Worm (Caenorhabditis elegans) whole organism, L1 larva: Measurements from ENCODE around the gene prkl-1.

Source experiments
- C16A3.4 ChIP-seq: fragments of 150-350 bp; optimal IDR thresholded peaks from 2 replicates; lab custom pipeline; 2014; ENCODE audit warnings: missing biosample characterization, missing genetic modification characterization
- F16B12.6 ChIP-seq: fragments of 150-350 bp; optimal IDR thresholded peaks from 2 replicates; lab custom pipeline; 2014; ENCODE audit warnings: missing biosample characterization, missing genetic modification characterization
- aha-1 ChIP-seq: fragments of 150-350 bp; optimal IDR thresholded peaks from 2 replicates; lab custom pipeline; 2014; ENCODE audit warnings: missing biosample characterization, missing genetic modification characterization
- alr-1 ChIP-seq: fragments of 200-800 bp; sonication (Bioruptor generic); optimal IDR thresholded peaks from 2 replicates; lab custom pipeline; 2018; ENCODE audit warnings: borderline replicate concordance, mild to moderate bottlenecking, missing genetic modification characterization, missing compliant biosample characterization
- aly-2 ChIP-seq: fragments of 150-350 bp; optimal IDR thresholded peaks from 2 replicates; lab custom pipeline; 2014; ENCODE audit warnings: missing biosample characterization, missing genetic modification characterization
- blmp-1 ChIP-seq: fragments of 150-350 bp; optimal IDR thresholded peaks from 2 replicates; lab custom pipeline; 2014; ENCODE audit warnings: missing biosample characterization, missing genetic modification characterization
- ceh-8 ChIP-seq: fragments of 200-800 bp; sonication (Bioruptor generic); optimal IDR thresholded peaks from 2 replicates; lab custom pipeline; 2018; ENCODE audit warnings: mild to moderate bottlenecking, missing genetic modification characterization, moderate library complexity, missing compliant biosample characterization
- ceh-88 ChIP-seq: fragments of 200-800 bp; sonication (Bioruptor generic); IDR thresholded peaks from 2 replicates; pipeline ENCODE4 v1.3.6; 2022; ENCODE audit warnings: missing genetic modification characterization, missing compliant biosample characterization
- ceh-90 ChIP-seq: sonication (generic microtip); optimal IDR thresholded peaks from 2 replicates; lab custom pipeline; 2016; ENCODE audit warnings: missing genetic modification characterization, missing compliant biosample characterization
- ces-1 ChIP-seq: fragments of 150-350 bp; optimal IDR thresholded peaks from 2 replicates; lab custom pipeline; 2014; ENCODE audit warnings: missing biosample characterization, missing genetic modification reagents, missing genetic modification characterization
- efl-1 ChIP-seq, 4 experiments: fragments of 150-350 bp; optimal IDR thresholded peaks in 3 of 4; peaks in 1 of 4; 1 replicate in 1 of 4; 2 replicates in 3 of 4; lab custom pipeline; 2014; ENCODE audit warnings: missing biosample characterization in 2 of 4, missing genetic modification characterization in 2 of 4, missing genetic modification reagents in 2 of 4
- efl-3 ChIP-seq: fragments of 200-800 bp; sonication (Bioruptor generic); optimal IDR thresholded peaks from 2 replicates; lab custom pipeline; 2018; ENCODE audit warnings: mild to moderate bottlenecking, missing genetic modification characterization, missing compliant biosample characterization
- elt-2 ChIP-seq: sonication (generic microtip); optimal IDR thresholded peaks from 2 replicates; lab custom pipeline; 2016; ENCODE audit warnings: missing genetic modification characterization, mild to moderate bottlenecking, inconsistent platforms, missing compliant biosample characterization, missing genetic modification reagents
- elt-3 ChIP-seq, 6 experiments: fragments of 150-350 bp in 1 of 6; sonication (generic microtip); optimal IDR thresholded peaks; 2 replicates each; lab custom pipeline; 2017 to 2018; ENCODE audit warnings: missing biosample characterization in 6 of 6, missing genetic modification characterization in 6 of 6, inconsistent platforms in 1 of 6
- ets-5 ChIP-seq: fragments of 200-800 bp; sonication (Bioruptor generic); IDR thresholded peaks from 2 replicates; pipeline ENCODE4 v1.3.6; 2022; ENCODE audit warnings: missing genetic modification characterization, missing compliant biosample characterization
- fkh-4 ChIP-seq: sonication (generic microtip); optimal IDR thresholded peaks from 2 replicates; lab custom pipeline; 2016; ENCODE audit warnings: missing compliant biosample characterization, missing genetic modification characterization, borderline replicate concordance
- grh-1 ChIP-seq: fragments of 200-800 bp; sonication (Bioruptor generic); IDR thresholded peaks from 2 replicates; pipeline ENCODE4 v1.3.6; 2022; ENCODE audit warnings: missing genetic modification reagents, missing genetic modification characterization, missing compliant biosample characterization
- hlh-4 ChIP-seq: sonication (generic microtip); optimal IDR thresholded peaks from 2 replicates; lab custom pipeline; 2016; ENCODE audit warnings: mild to moderate bottlenecking, missing genetic modification characterization, missing compliant biosample characterization
- hpl-2 ChIP-seq: fragments of 150-350 bp; optimal IDR thresholded peaks from 2 replicates; lab custom pipeline; 2014; ENCODE audit warnings: missing biosample characterization, missing genetic modification reagents, missing genetic modification characterization
- irx-1 ChIP-seq: sonication (generic microtip); optimal IDR thresholded peaks from 2 replicates; lab custom pipeline; 2016; ENCODE audit warnings: missing genetic modification characterization, missing compliant biosample characterization
- lin-13 ChIP-seq: fragments of 150-350 bp; optimal IDR thresholded peaks from 2 replicates; lab custom pipeline; 2014; ENCODE audit warnings: missing biosample characterization, missing genetic modification reagents, missing genetic modification characterization
- lin-35 ChIP-seq, 2 experiments: fragments of 150-350 bp; optimal IDR thresholded peaks; 2 replicates each; lab custom pipeline; 2014; ENCODE audit warnings: missing biosample characterization in 2 of 2, missing genetic modification characterization in 2 of 2, missing genetic modification reagents in 2 of 2
- lin-39 ChIP-seq: fragments of 150-350 bp; optimal IDR thresholded peaks from 2 replicates; lab custom pipeline; 2014; ENCODE audit warnings: missing biosample characterization, missing genetic modification reagents, missing genetic modification characterization
- lir-3 ChIP-seq: sonication (generic microtip); optimal IDR thresholded peaks from 2 replicates; lab custom pipeline; 2016; ENCODE audit warnings: mild to moderate bottlenecking, missing genetic modification characterization, moderate library complexity, missing compliant biosample characterization; ENCODE audit not compliant: poor library complexity
- mdl-1 ChIP-seq, 2 experiments: fragments of 150-350 bp; optimal IDR thresholded peaks; 2 replicates each; lab custom pipeline; 2014 to 2017; ENCODE audit warnings: missing biosample characterization in 2 of 2, missing genetic modification characterization in 2 of 2, inconsistent platforms in 1 of 2
- nhr-12 ChIP-seq: sonication (generic microtip); optimal IDR thresholded peaks from 2 replicates; lab custom pipeline; 2017; ENCODE audit warnings: missing biosample characterization, missing genetic modification characterization
- nhr-19 ChIP-seq: fragments of 200-800 bp; sonication (Bioruptor generic); conservative IDR thresholded peaks from 2 replicates; pipeline ENCODE4 v1.3.6; 2022; ENCODE audit warnings: missing genetic modification characterization, missing compliant biosample characterization
- nhr-20 ChIP-seq: sonication (generic microtip); optimal IDR thresholded peaks from 2 replicates; lab custom pipeline; 2016; ENCODE audit warnings: mild to moderate bottlenecking, missing genetic modification characterization, missing compliant biosample characterization
- nhr-28 ChIP-seq: fragments of 150-350 bp; optimal IDR thresholded peaks from 2 replicates; lab custom pipeline; 2014; ENCODE audit warnings: missing biosample characterization, missing genetic modification characterization
- nhr-76 ChIP-seq: sonication (generic microtip); optimal IDR thresholded peaks from 2 replicates; lab custom pipeline; 2017; ENCODE audit warnings: missing biosample characterization, missing genetic modification characterization
- nhr-77 ChIP-seq: fragments of 150-350 bp; optimal IDR thresholded peaks from 2 replicates; lab custom pipeline; 2014; ENCODE audit warnings: missing biosample characterization, missing genetic modification characterization
- pag-3 ChIP-seq: sonication (generic microtip); optimal IDR thresholded peaks from 2 replicates; lab custom pipeline; 2017; ENCODE audit warnings: missing genetic modification characterization, mild to moderate bottlenecking, missing compliant biosample characterization, antibody characterized with exemption, borderline replicate concordance; ENCODE audit not compliant: insufficient read depth
- pqm-1 ChIP-seq: sonication (generic microtip); optimal IDR thresholded peaks from 3 replicates; lab custom pipeline; 2017; ENCODE audit warnings: missing biosample characterization, missing genetic modification characterization
- skn-1 ChIP-seq: fragments of 150-350 bp; optimal IDR thresholded peaks from 2 replicates; lab custom pipeline; 2014; ENCODE audit warnings: missing biosample characterization, missing genetic modification characterization
- snu-23 ChIP-seq: sonication (generic microtip); optimal IDR thresholded peaks from 2 replicates; lab custom pipeline; 2016; ENCODE audit warnings: missing genetic modification characterization, missing compliant biosample characterization
- sptf-1 ChIP-seq: fragments of 150-350 bp; optimal IDR thresholded peaks from 2 replicates; lab custom pipeline; 2014; ENCODE audit warnings: missing biosample characterization, missing genetic modification characterization
- sup-37 ChIP-seq: fragments of 200-800 bp; sonication (Bioruptor generic); optimal IDR thresholded peaks from 2 replicates; lab custom pipeline; 2018; ENCODE audit warnings: mild to moderate bottlenecking, missing genetic modification characterization, missing compliant biosample characterization
- unc-130 ChIP-seq: fragments of 150-350 bp; optimal IDR thresholded peaks from 2 replicates; lab custom pipeline; 2017; ENCODE audit warnings: missing biosample characterization, missing genetic modification characterization, inconsistent platforms
- unc-30 ChIP-seq: sonication (generic microtip); optimal IDR thresholded peaks from 2 replicates; lab custom pipeline; 2017; ENCODE audit warnings: missing biosample characterization, missing genetic modification characterization
- unc-62 ChIP-seq: fragments of 150-350 bp; optimal IDR thresholded peaks from 2 replicates; lab custom pipeline; 2014; ENCODE audit warnings: missing biosample characterization, missing genetic modification reagents, missing genetic modification characterization
- unc-98 ChIP-seq: fragments of 200-800 bp; sonication (Bioruptor generic); IDR thresholded peaks from 2 replicates; pipeline ENCODE4 v1.3.6; 2022; ENCODE audit warnings: missing genetic modification characterization, missing compliant biosample characterization
- vab-15 ChIP-seq: sonication (generic microtip); optimal IDR thresholded peaks from 2 replicates; lab custom pipeline; 2017; ENCODE audit warnings: missing genotype, mild to moderate bottlenecking, missing genetic modification characterization, missing compliant biosample characterization
- zag-1 ChIP-seq: fragments of 150-350 bp; optimal IDR thresholded peaks from 2 replicates; lab custom pipeline; 2014; ENCODE audit warnings: missing biosample characterization, missing genetic modification characterization
- ztf-11 ChIP-seq, 2 experiments: sonication (generic microtip); optimal IDR thresholded peaks; 2 replicates each; lab custom pipeline; 2016 to 2017; ENCODE audit warnings: missing genetic modification characterization in 2 of 2, missing biosample characterization in 1 of 2, missing compliant biosample characterization in 1 of 2

prkl-1 gene

DNA sequence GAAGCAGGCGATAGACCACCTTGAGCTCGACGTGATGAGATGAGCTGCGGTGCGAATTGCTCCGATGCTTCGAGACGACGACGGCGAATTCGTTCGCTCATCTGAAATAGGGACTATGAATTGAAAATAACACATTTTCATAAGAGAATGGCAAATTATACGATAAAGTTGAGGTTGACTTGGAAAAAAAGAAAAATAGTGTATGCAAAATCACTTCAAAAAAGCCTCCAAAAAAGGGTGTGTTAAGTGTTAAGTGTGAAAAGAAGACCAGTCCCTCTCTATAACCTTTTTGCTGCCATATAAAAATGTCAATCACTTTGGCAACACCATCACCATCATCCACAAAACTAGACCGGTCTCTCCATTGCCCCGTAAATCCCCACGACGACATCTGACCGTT lies at the start of gene prkl-1:
prkl-1 (minus strand) TSS at position 101 of the 400 bp plus-strand sequence.
- TF ChIP-seq nhr-20 (no peak), aly-2 (tag; lab: Kevin White, UChicago) (no peak), unc-62 (GFP tag; lab: Kevin White, UChicago) (no peak), fkh-4 (tag; lab: Kevin White, UChicago) (no peak), ets-5 (GFP tag; lab: Robert Waterston, UW) (no peak), ces-1 (GFP tag; lab: Kevin White, UChicago) (no peak), nhr-12 (tag; lab: Kevin White, UChicago) (no peak), ceh-88 (GFP tag; lab: Robert Waterston, UW) (no peak), F16B12.6 (tag; lab: Kevin White, UChicago) (no peak), vab-15 (tag; lab: Kevin White, UChicago) (no peak), pqm-1 (no peak), zag-1 (tag; lab: Kevin White, UChicago) (no peak)
- TF ChIP-seq, all 84 proteins: peak for 0

DNA sequence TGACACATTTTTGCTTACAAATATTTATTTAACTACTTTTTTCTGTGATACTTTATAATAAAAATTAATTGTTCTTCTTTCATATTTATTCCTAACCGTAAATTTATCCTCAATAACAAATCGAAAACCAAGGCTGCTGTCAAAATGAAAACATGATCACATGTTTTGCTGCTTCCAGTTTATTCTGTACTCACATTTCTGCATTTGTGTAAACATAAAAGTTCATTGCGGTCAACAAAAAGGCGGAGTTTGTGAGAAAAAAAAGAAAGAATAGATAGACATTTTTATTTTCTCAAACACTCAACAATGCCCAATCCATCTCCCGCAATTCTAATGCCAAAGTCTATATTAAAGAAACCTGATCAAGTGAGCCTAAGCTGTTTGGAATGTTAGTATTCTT lies 49.1 kb upstream of the prkl-1 start, which contains the start of gene C06G3.3:
C06G3.3 (plus strand) TSS at position 301 of the 400 bp plus-strand sequence.
- TF ChIP-seq blmp-1 (tag; lab: Kevin White, UChicago) (peak; percentile 6), elt-3 (tag; optimal IDR thresholded peaks at IDR 0.05; lab: Kevin White, UChicago) (no peak)

DNA sequence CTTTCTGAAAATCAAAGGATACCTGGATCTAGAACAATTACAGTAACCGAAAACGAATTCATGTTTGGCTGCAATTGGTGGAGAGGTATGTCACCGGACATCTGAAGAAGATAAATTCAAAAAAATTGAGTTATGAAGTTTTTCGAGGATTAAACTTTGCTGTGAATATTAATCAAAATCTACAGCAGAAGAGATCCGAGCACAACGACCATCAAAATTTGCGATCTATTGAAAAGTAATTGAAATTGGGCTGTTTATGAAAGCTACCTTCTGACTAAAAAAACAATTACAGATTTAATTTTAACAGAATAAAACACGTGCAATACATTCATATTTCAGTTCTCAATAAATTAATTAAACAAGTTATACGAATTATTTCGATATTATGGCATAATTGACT lies 45.7 kb upstream of the prkl-1 start, which contains the start of gene C06G3.8:
C06G3.8 (minus strand) TSS at position 101 of the 400 bp plus-strand sequence.
- TF ChIP-seq sptf-1 (tag; lab: Kevin White, UChicago) (no peak), blmp-1 (tag; lab: Kevin White, UChicago) (no peak), alr-1 (tag; lab: Kevin White, UChicago) (no peak), C16A3.4 (tag; lab: Kevin White, UChicago) (no peak), lin-39 (no peak), pqm-1 (no peak), fkh-4 (tag; lab: Kevin White, UChicago) (no peak), unc-98 (no peak), hpl-2 (no peak), efl-3 (no peak), snu-23 (no peak), grh-1 (GFP tag; lab: Robert Waterston, UW) (no peak), nhr-77 (tag; lab: Kevin White, UChicago) (no peak), unc-30 (tag; lab: Kevin White, UChicago) (no peak), elt-3 (tag; optimal IDR thresholded peaks at IDR 0.05; lab: Kevin White, UChicago) (no peak), efl-1 (optimal IDR thresholded peaks at IDR 0.05; lab: Kevin White, UChicago) (no peak), efl-1 (GFP tag; optimal IDR thresholded peaks at IDR 0.05 in 1 of 2; lab: Kevin White, UChicago) (no peak)

DNA sequence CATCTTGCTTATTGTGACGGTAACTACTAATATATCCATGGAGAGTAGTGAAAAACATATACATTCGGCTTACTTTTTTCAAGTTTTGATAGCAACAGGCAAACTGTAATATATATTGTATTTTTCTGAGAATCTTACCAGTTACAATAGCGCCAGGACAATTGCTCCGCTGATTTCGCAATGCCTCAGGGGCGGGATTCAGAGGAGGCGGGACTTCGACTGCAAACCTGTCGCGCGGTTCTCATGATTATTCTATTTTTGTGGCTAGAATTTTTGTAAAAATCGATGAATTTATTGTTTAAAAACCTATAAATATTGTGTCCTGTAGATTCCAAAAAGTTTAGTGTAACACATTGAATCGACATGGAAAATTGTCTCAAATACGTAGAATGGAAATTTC lies 44.3 kb upstream of the prkl-1 start:
- no peak for TF ChIP-seq ceh-90 (tag; lab: Kevin White, UChicago)
- TF ChIP-seq nhr-77 (tag; lab: Kevin White, UChicago): no peak
- TF ChIP-seq irx-1 (tag; lab: Kevin White, UChicago): no peak
- TF ChIP-seq nhr-76: no peak
- no peak for TF ChIP-seq ztf-11 (tag; optimal IDR thresholded peaks at IDR 0.05; lab: Kevin White, UChicago)
- peak in 1 of 2 experiments; percentile 22 for TF ChIP-seq efl-1 (optimal IDR thresholded peaks at IDR 0.05; lab: Kevin White, UChicago)
- TF ChIP-seq efl-1 (GFP tag; optimal IDR thresholded peaks at IDR 0.05 in 1 of 2; lab: Kevin White, UChicago): peak in 1 of 2 experiments; percentile 79

DNA sequence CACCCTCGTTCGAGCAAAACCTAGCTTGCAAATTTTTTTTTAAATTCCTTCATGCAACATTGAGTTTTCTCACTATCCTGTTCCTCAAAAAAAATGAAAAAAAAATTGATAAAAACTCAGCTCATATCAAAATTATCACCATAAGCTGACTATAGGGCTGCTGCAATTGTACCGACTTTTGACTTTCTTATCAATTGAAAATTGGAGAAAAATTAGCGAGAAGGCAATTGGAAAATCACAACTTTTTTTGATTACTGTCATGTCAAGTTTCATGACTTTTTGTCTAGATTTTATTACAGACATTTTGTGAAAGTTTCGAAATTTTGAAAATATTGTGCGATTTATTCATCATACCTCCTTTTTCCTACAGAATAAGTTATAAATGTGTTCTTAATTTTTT lies 39.1 kb upstream of the prkl-1 start:
- TF ChIP-seq unc-62 (GFP tag; lab: Kevin White, UChicago) (no peak), mdl-1 (tag; optimal IDR thresholded peaks at IDR 0.05; lab: Kevin White, UChicago) (no peak), lir-3 (tag; lab: Kevin White, UChicago) (no peak), nhr-77 (tag; lab: Kevin White, UChicago) (no peak), unc-130 (tag; lab: Kevin White, UChicago) (no peak), aha-1 (tag; lab: Kevin White, UChicago) (no peak), skn-1 (tag; lab: Kevin White, UChicago) (no peak), elt-2 (tag; lab: Kevin White, UChicago) (peak; percentile 77), ceh-8 (GFP tag; lab: Kevin White, UChicago) (no peak), blmp-1 (tag; lab: Kevin White, UChicago) (no peak), sup-37 (GFP tag; lab: Kevin White, UChicago) (no peak), lin-13 (GFP tag; lab: Kevin White, UChicago) (no peak), nhr-19 (GFP tag; lab: Robert Waterston, UW) (no peak), nhr-28 (tag; lab: Kevin White, UChicago) (no peak), hpl-2 (no peak), hlh-4 (tag; lab: Kevin White, UChicago) (no peak), pag-3 (tag; lab: Kevin White, UChicago) (no peak), ets-5 (GFP tag; lab: Robert Waterston, UW) (no peak), lin-35 (GFP tag; optimal IDR thresholded peaks at IDR 0.05; lab: Kevin White, UChicago) (peak in 1 of 2 experiments; percentile 37)
